Fruit fly (Drosophila melanogaster) whole organism, embryonic: ENCODE measurements around the gene ND-SGDH.

Experiments used
- CG13296 ChIP-seq: fragments of 200-800 bp; sonication (Bioruptor generic); optimal IDR thresholded peaks from 3 replicates; lab custom pipeline; 2018; ENCODE audit warnings: missing biosample characterization, mild to moderate bottlenecking, missing genetic modification characterization
- CG4282 ChIP-seq: fragments of 200-800 bp; sonication (Bioruptor generic); optimal IDR thresholded peaks from 2 replicates; lab custom pipeline; 2016; ENCODE audit warnings: missing biosample characterization, missing genetic modification characterization
- CG7372 ChIP-seq: fragments of 200-800 bp; sonication (Bioruptor generic); IDR thresholded peaks from 2 replicates; pipeline ENCODE4 v1.3.6; 2022; ENCODE audit warnings: missing biosample characterization, missing genetic modification characterization
- caup ChIP-seq: fragments of 200-800 bp; sonication (Bioruptor generic); optimal IDR thresholded peaks from 3 replicates; lab custom pipeline; 2017; ENCODE audit warnings: missing biosample characterization, mild to moderate bottlenecking, missing genetic modification characterization, moderate library complexity; ENCODE audit not compliant: severe bottlenecking
- sisA ChIP-seq: fragments of 200-800 bp; sonication (Bioruptor generic); IDR thresholded peaks from 2 replicates; pipeline ENCODE4 v1.3.6; 2022; ENCODE audit warnings: missing biosample characterization, missing genetic modification characterization

dm6 chr3L:12108515-12108914 is 29.9 kb downstream of the ND-SGDH start:
- TF ChIP-seq CG4282 (GFP tag; lab: Kevin White, UChicago): no peak
- TF ChIP-seq CG7372: no peak
- TF ChIP-seq caup (GFP tag; lab: Kevin White, UChicago): no peak
- TF ChIP-seq sisA (GFP tag; lab: Robert Waterston, UW): no peak
- no peak for TF ChIP-seq CG13296 (GFP tag; lab: Kevin White, UChicago)
